Fruit fly (Drosophila melanogaster) whole organism, prepupa: ENCODE measurements around the gene CG14610.
A peak's percentile ranks its signal among the peaks of the same experiment; 100 is the strongest.

Experiments used
- Blimp-1 ChIP-seq: fragments of 200-800 bp; sonication (Bioruptor generic); optimal IDR thresholded peaks from 3 replicates; lab custom pipeline; 2017; ENCODE audit warnings: missing biosample characterization, missing genetic modification characterization, mild to moderate bottlenecking, moderate library complexity, missing genetic modification reagents
- CG10631 ChIP-seq: fragments of 200-800 bp; sonication (Bioruptor generic); optimal IDR thresholded peaks from 2 replicates; lab custom pipeline; 2016; ENCODE audit warnings: missing biosample characterization, missing genetic modification characterization
- CG10669 ChIP-seq: fragments of 200-800 bp; sonication (Bioruptor generic); optimal IDR thresholded peaks from 3 replicates; lab custom pipeline; 2018; ENCODE audit warnings: missing biosample characterization, mild to moderate bottlenecking, missing genetic modification characterization, moderate library complexity
- CG11294 ChIP-seq: fragments of 200-800 bp; sonication (Bioruptor generic); IDR thresholded peaks from 2 replicates; pipeline ENCODE4 v1.3.6; 2022; ENCODE audit warnings: missing biosample characterization, missing genetic modification characterization
- CG11762 ChIP-seq: fragments of 200-800 bp; sonication (Bioruptor generic); optimal IDR thresholded peaks from 3 replicates; lab custom pipeline; 2016; ENCODE audit warnings: missing biosample characterization, missing genetic modification characterization; ENCODE audit not compliant: insufficient read depth
- CG11902 ChIP-seq: fragments of 200-800 bp; sonication (Bioruptor generic); optimal IDR thresholded peaks from 3 replicates; lab custom pipeline; 2016; ENCODE audit warnings: missing biosample characterization, missing genetic modification characterization
- CG15336 ChIP-seq: fragments of 200-800 bp; sonication (Bioruptor generic); IDR thresholded peaks from 2 replicates; pipeline ENCODE4 v1.3.6; 2022; ENCODE audit warnings: missing biosample characterization, missing genetic modification characterization
- CG1621 ChIP-seq: fragments of 200-800 bp; sonication (Bioruptor generic); optimal IDR thresholded peaks from 3 replicates; lab custom pipeline; 2018; ENCODE audit warnings: missing biosample characterization, mild to moderate bottlenecking, missing genetic modification characterization
- CG16779 ChIP-seq: fragments of 200-800 bp; sonication (Bioruptor generic); optimal IDR thresholded peaks from 3 replicates; lab custom pipeline; 2017; ENCODE audit warnings: missing biosample characterization, mild to moderate bottlenecking, missing genetic modification characterization
- CG3032 ChIP-seq: fragments of 200-800 bp; optimal IDR thresholded peaks from 2 replicates; lab custom pipeline; 2019; ENCODE audit warnings: missing biosample characterization, mild to moderate bottlenecking, missing genetic modification characterization, moderate library complexity
- CG31627 ChIP-seq: fragments of 200-800 bp; sonication (Bioruptor generic); optimal IDR thresholded peaks from 3 replicates; lab custom pipeline; 2016; ENCODE audit warnings: missing biosample characterization, missing genetic modification characterization
- CG32006 ChIP-seq: fragments of 200-800 bp; sonication (Bioruptor generic); optimal IDR thresholded peaks from 3 replicates; lab custom pipeline; 2017; ENCODE audit warnings: missing biosample characterization, mild to moderate bottlenecking, missing genetic modification characterization
- CG34406 ChIP-seq: fragments of 200-800 bp; sonication (Bioruptor generic); optimal IDR thresholded peaks from 3 replicates; lab custom pipeline; 2016; ENCODE audit warnings: missing biosample characterization, missing genetic modification characterization
- CG4318 ChIP-seq: fragments of 200-800 bp; sonication (Bioruptor generic); optimal IDR thresholded peaks from 3 replicates; lab custom pipeline; 2017; ENCODE audit warnings: missing biosample characterization, mild to moderate bottlenecking, missing genetic modification characterization
- CG6163 ChIP-seq: fragments of 200-800 bp; sonication (Bioruptor generic); IDR thresholded peaks from 3 replicates; pipeline ENCODE4 v1.3.6; 2022; ENCODE audit warnings: missing biosample characterization, missing genetic modification characterization
- CG6276 ChIP-seq: fragments of 200-800 bp; sonication (Bioruptor generic); optimal IDR thresholded peaks from 2 replicates; lab custom pipeline; 2017; ENCODE audit warnings: missing biosample characterization, mild to moderate bottlenecking, missing genetic modification characterization
- CG6854 ChIP-seq: fragments of 200-800 bp; sonication (Bioruptor generic); optimal IDR thresholded peaks from 2 replicates; lab custom pipeline; 2017; ENCODE audit warnings: missing biosample characterization, mild to moderate bottlenecking, missing genetic modification characterization
- CG8119 ChIP-seq: fragments of 200-800 bp; sonication (Bioruptor generic); IDR thresholded peaks from 3 replicates; pipeline ENCODE4 v1.3.6; 2022; ENCODE audit warnings: missing biosample characterization, missing genetic modification characterization
- CG8319 ChIP-seq: fragments of 200-800 bp; sonication (Bioruptor generic); optimal IDR thresholded peaks from 3 replicates; lab custom pipeline; 2016; ENCODE audit warnings: missing biosample characterization, missing genetic modification characterization
- CG8632 ChIP-seq: fragments of 200-800 bp; sonication (Bioruptor generic); optimal IDR thresholded peaks from 3 replicates; lab custom pipeline; 2016; ENCODE audit warnings: missing biosample characterization, missing genetic modification characterization
- CG9139 ChIP-seq: fragments of 200-800 bp; sonication (Bioruptor generic); optimal IDR thresholded peaks from 3 replicates; lab custom pipeline; 2017; ENCODE audit warnings: missing biosample characterization, mild to moderate bottlenecking, missing genetic modification characterization
- Eip78C ChIP-seq: fragments of 200-800 bp; sonication (Bioruptor generic); peaks from one replicate; lab custom pipeline; 2016; ENCODE audit warnings: missing biosample characterization, missing genetic modification characterization
- Eip93F ChIP-seq: fragments of 200-800 bp; sonication (Bioruptor generic); optimal IDR thresholded peaks from 2 replicates; lab custom pipeline; 2016; ENCODE audit warnings: missing biosample characterization, mild to moderate bottlenecking, missing genetic modification characterization
- Ets21C ChIP-seq: fragments of 200-800 bp; sonication (Bioruptor generic); optimal IDR thresholded peaks from 3 replicates; lab custom pipeline; 2016; ENCODE audit warnings: missing biosample characterization, missing genetic modification characterization
- Ets96B ChIP-seq: fragments of 200-800 bp; optimal IDR thresholded peaks from 2 replicates; lab custom pipeline; 2019; ENCODE audit warnings: missing biosample characterization, mild to moderate bottlenecking, missing genetic modification characterization, moderate library complexity
- Gug ChIP-seq: fragments of 200-800 bp; sonication (Bioruptor generic); IDR thresholded peaks from 2 replicates; pipeline ENCODE4 v1.3.6; 2022; ENCODE audit warnings: missing biosample characterization, missing genetic modification characterization
- Hr38 ChIP-seq: sonication (Bioruptor generic); optimal IDR thresholded peaks from 2 replicates; lab custom pipeline; 2016; ENCODE audit warnings: missing biosample characterization, missing genetic modification characterization
- Hr39 ChIP-seq: fragments of 200-800 bp; sonication (Bioruptor generic); optimal IDR thresholded peaks from 2 replicates; lab custom pipeline; 2016; ENCODE audit warnings: missing biosample characterization, missing genetic modification characterization
- Hr4 ChIP-seq: fragments of 200-800 bp; sonication (Bioruptor generic); optimal IDR thresholded peaks from 3 replicates; lab custom pipeline; 2016; ENCODE audit warnings: missing biosample characterization, missing genetic modification characterization
- Lpt ChIP-seq: fragments of 200-800 bp; sonication (Bioruptor generic); optimal IDR thresholded peaks from 3 replicates; lab custom pipeline; 2016; ENCODE audit warnings: missing biosample characterization, missing genetic modification characterization
- Met ChIP-seq: fragments of 200-800 bp; sonication (Bioruptor generic); optimal IDR thresholded peaks from 3 replicates; lab custom pipeline; 2016; ENCODE audit warnings: missing biosample characterization, missing genetic modification characterization
- Smox ChIP-seq: fragments of 200-800 bp; sonication (Bioruptor generic); optimal IDR thresholded peaks from 3 replicates; lab custom pipeline; 2016; ENCODE audit warnings: missing biosample characterization, missing genetic modification characterization
- Sox102F ChIP-seq: fragments of 200-800 bp; sonication (Bioruptor generic); optimal IDR thresholded peaks from 2 replicates; lab custom pipeline; 2016; ENCODE audit warnings: missing biosample characterization, mild to moderate bottlenecking, missing genetic modification characterization
- Sox14 ChIP-seq: fragments of 200-800 bp; sonication (Bioruptor generic); optimal IDR thresholded peaks from 3 replicates; lab custom pipeline; 2016; ENCODE audit warnings: missing biosample characterization, missing genetic modification characterization
- Sox15 ChIP-seq: fragments of 200-800 bp; sonication (Bioruptor generic); optimal IDR thresholded peaks from 3 replicates; lab custom pipeline; 2016; ENCODE audit warnings: missing biosample characterization, missing genetic modification characterization
- achi ChIP-seq: fragments of 200-800 bp; sonication (Bioruptor generic); optimal IDR thresholded peaks from 3 replicates; lab custom pipeline; 2016; ENCODE audit warnings: missing biosample characterization, missing genetic modification characterization
- acj6 ChIP-seq: fragments of 200-800 bp; sonication (Bioruptor generic); optimal IDR thresholded peaks from 3 replicates; lab custom pipeline; 2016; ENCODE audit warnings: missing biosample characterization, missing genetic modification characterization
- cyc ChIP-seq: fragments of 200-800 bp; sonication (Bioruptor generic); optimal IDR thresholded peaks from 3 replicates; lab custom pipeline; 2016; ENCODE audit warnings: missing biosample characterization, missing genetic modification characterization
- dsx ChIP-seq: fragments of 200-800 bp; optimal IDR thresholded peaks from 3 replicates; lab custom pipeline; 2019; ENCODE audit warnings: missing biosample characterization, mild to moderate bottlenecking, missing genetic modification characterization, moderate library complexity; ENCODE audit not compliant: poor library complexity, severe bottlenecking
- eg ChIP-seq: fragments of 200-800 bp; sonication (Bioruptor generic); IDR thresholded peaks from 3 replicates; pipeline ENCODE4 v1.3.6; 2022; ENCODE audit warnings: missing biosample characterization, missing genetic modification characterization
- esn ChIP-seq: fragments of 200-800 bp; sonication (Bioruptor generic); optimal IDR thresholded peaks from 2 replicates; lab custom pipeline; 2016; ENCODE audit warnings: missing biosample characterization, mild to moderate bottlenecking, missing genetic modification characterization, moderate library complexity
- fd59A ChIP-seq: fragments of 200-800 bp; sonication (Bioruptor generic); optimal IDR thresholded peaks from 2 replicates; lab custom pipeline; 2017; ENCODE audit warnings: missing biosample characterization, mild to moderate bottlenecking, missing genetic modification characterization, missing genetic modification reagents
- fd85E ChIP-seq: fragments of 200-800 bp; sonication (Bioruptor generic); optimal IDR thresholded peaks from 3 replicates; lab custom pipeline; 2016; ENCODE audit warnings: missing biosample characterization, missing genetic modification characterization
- fkh ChIP-seq: fragments of 200-800 bp; sonication (Bioruptor generic); optimal IDR thresholded peaks from 3 replicates; lab custom pipeline; 2017; ENCODE audit warnings: missing biosample characterization, mild to moderate bottlenecking, missing genetic modification characterization, moderate library complexity
- net ChIP-seq: fragments of 200-800 bp; sonication (Bioruptor generic); optimal IDR thresholded peaks from 3 replicates; lab custom pipeline; 2016; ENCODE audit warnings: missing biosample characterization, missing genetic modification characterization
- pdm3 ChIP-seq: fragments of 200-800 bp; sonication (Bioruptor generic); optimal IDR thresholded peaks from 3 replicates; lab custom pipeline; 2016; ENCODE audit warnings: missing biosample characterization, missing genetic modification characterization
- salr ChIP-seq, 2 experiments: fragments of 200-800 bp; sonication (Bioruptor generic); optimal IDR thresholded peaks; 3 replicates each; lab custom pipeline; 2016 to 2018; ENCODE audit warnings: missing biosample characterization in 2 of 2, missing genetic modification characterization in 2 of 2, mild to moderate bottlenecking in 1 of 2
- spab ChIP-seq: fragments of 200-800 bp; sonication (Bioruptor generic); optimal IDR thresholded peaks from 2 replicates; lab custom pipeline; 2017; ENCODE audit warnings: missing biosample characterization, mild to moderate bottlenecking, missing genetic modification characterization, missing genetic modification reagents
- ss ChIP-seq, 2 experiments: fragments of 200-800 bp; sonication (Bioruptor generic); optimal IDR thresholded peaks; 2 replicates in 1 of 2; 3 replicates in 1 of 2; lab custom pipeline; 2017 to 2018; ENCODE audit warnings: mild to moderate bottlenecking in 2 of 2, missing biosample characterization in 2 of 2, missing genetic modification characterization in 2 of 2, moderate library complexity in 1 of 2
- svp ChIP-seq: fragments of 200-800 bp; sonication (Bioruptor generic); peaks from one replicate; lab custom pipeline; 2016; ENCODE audit warnings: missing biosample characterization, missing genetic modification characterization
- topi ChIP-seq: fragments of 200-800 bp; sonication (Bioruptor generic); optimal IDR thresholded peaks from 3 replicates; lab custom pipeline; 2016; ENCODE audit warnings: missing biosample characterization, missing genetic modification characterization
- vri ChIP-seq: fragments of 200-800 bp; sonication (Bioruptor generic); optimal IDR thresholded peaks from 3 replicates; lab custom pipeline; 2016; ENCODE audit warnings: missing biosample characterization, mild to moderate bottlenecking, missing genetic modification characterization

The CG14610 gene

DNA sequence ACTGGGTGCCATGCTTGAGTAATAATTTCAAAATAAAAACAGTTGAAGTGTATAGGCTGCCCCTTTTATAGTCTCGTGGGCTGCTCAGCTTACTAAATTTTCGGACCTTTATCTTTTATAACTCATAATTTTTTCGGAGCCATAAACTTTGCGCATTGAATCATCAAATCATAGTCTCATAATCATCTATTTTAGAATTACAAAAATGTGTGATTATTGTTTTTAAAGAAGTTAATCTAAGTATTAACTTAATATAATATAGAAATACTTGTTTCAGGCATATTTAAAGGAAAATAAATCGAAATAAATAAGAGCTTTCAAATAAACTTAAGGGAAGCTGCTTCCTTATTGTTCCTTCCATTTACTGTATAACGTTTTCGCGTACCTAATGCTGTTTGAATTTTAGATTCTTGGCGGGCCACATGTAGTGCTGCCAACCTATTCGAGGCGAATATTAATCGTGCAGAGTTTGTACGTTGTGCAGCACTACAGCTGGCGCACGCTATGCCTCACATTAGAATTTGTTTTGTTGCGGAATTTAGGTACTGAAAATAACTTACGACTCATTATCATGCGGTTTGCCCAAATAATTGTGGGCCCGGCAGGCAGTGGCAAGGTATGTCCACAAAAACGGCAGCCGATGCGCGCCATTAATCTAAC lies at the start of gene CG14610, which contains the start of gene CG2656:
TSS of gene CG14610 (minus strand) at position 51 of the 660 bp plus-strand sequence.
TSS of gene CG2656 (plus strand) at position 480 of the 660 bp plus-strand sequence.
- TF ChIP-seq CG11902 (GFP tag; lab: Kevin White, UChicago) (peak; percentile 43), Lpt (no peak), CG8119 (GFP tag; lab: Robert Waterston, UW) (no peak), fkh (no peak), Hr4 (peak; percentile 74), CG11294 (GFP tag; lab: Robert Waterston, UW) (no peak), Gug (no peak), achi (GFP tag; lab: Kevin White, UChicago) (peak; percentile 61), Eip93F (GFP tag; lab: Kevin White, UChicago) (no peak), CG15336 (GFP tag; lab: Robert Waterston, UW) (peak; percentile 28; the same call in 1 of the 2 replicates), CG6854 (GFP tag; lab: Kevin White, UChicago) (no peak), Sox15 (peak; percentile 50), Ets96B (tag; lab: Kevin White, UChicago) (no peak), Hr38 (GFP tag; lab: Kevin White, UChicago) (no peak), Met (no peak), vri (GFP tag; lab: Kevin White, UChicago) (no peak), CG34406 (GFP tag; lab: Kevin White, UChicago) (no peak), CG8632 (GFP tag; lab: Kevin White, UChicago) (peak; percentile 39), CG11762 (GFP tag; lab: Kevin White, UChicago) (no peak), CG31627 (peak; percentile 82), eg (GFP tag; lab: Robert Waterston, UW) (no peak; the same call in 2 of the 3 replicates), fd85E (no peak), CG10631 (GFP tag; lab: Kevin White, UChicago) (peak; percentile 75), Eip78C (GFP tag; lab: Kevin White, UChicago) (peak; percentile 76), Sox102F (GFP tag; lab: Kevin White, UChicago) (no peak), CG3032 (tag; lab: Kevin White, UChicago) (peak; percentile 36), net (no peak), Blimp-1 (GFP tag; lab: Kevin White, UChicago) (no peak), Ets21C (GFP tag; lab: Kevin White, UChicago) (peak; percentile 55), CG32006 (no peak), topi (GFP tag; lab: Kevin White, UChicago) (peak; percentile 69), CG16779 (tag; lab: Kevin White, UChicago) (no peak), salr (GFP tag; optimal IDR thresholded peaks at IDR 0.05; lab: Kevin White, UChicago) (peak in 1 of 2 experiments; percentile 31), CG9139 (GFP tag; lab: Kevin White, UChicago) (no peak), CG6276 (GFP tag; lab: Kevin White, UChicago) (no peak), CG8319 (GFP tag; lab: Kevin White, UChicago) (no peak), svp (GFP tag; lab: Kevin White, UChicago) (no peak), CG1621 (no peak), esn (peak; percentile 82), Sox14 (GFP tag; lab: Kevin White, UChicago) (peak; percentile 76), Hr39 (peak; percentile 76), acj6 (GFP tag; lab: Kevin White, UChicago) (peak; percentile 69), ss (GFP tag; optimal IDR thresholded peaks at IDR 0.05; lab: Kevin White, UChicago) (no peak), dsx (GFP tag; lab: Kevin White, UChicago) (no peak), spab (GFP tag; lab: Kevin White, UChicago) (no peak), fd59A (GFP tag; lab: Kevin White, UChicago) (no peak), CG10669 (GFP tag; lab: Kevin White, UChicago) (no peak), Smox (GFP tag; lab: Kevin White, UChicago) (no peak), pdm3 (peak; percentile 75), CG6163 (GFP tag; lab: Robert Waterston, UW) (no peak), cyc (peak; percentile 80), CG4318 (no peak)
